Worm (Caenorhabditis elegans): ENCODE measurements around the gene kqt-3.

kqt-3 gene

DNA sequence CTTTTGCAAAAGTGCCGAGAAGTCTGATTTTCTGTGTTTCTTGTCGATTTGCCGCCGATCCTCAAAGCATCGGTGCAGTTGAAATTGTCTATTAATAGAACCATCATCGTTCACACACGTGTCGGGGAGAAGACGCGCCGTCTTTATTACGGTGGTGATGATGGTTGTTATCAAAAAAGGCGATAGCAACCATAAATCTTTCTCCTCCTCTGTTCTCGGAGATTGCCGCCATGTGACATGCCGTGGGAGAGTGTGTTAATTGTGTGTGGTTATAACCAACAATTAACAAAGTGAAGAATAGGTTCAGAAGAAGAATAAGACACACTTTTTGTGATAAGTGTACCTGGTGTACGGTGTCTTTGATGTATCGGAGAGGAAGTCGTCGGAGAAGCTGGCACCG lies 15.0 kb upstream of the kqt-3 start:
- TF ChIP-seq hmg-11 (tag; optimal IDR thresholded peaks at IDR 0.05): no peak
- TF ChIP-seq elt-2 (tag; optimal IDR thresholded peaks at IDR 0.05): peak; percentile 2
- TF ChIP-seq pqm-1 (tag; optimal IDR thresholded peaks at IDR 0.05): no peak
- TF ChIP-seq nhr-12 (tag; optimal IDR thresholded peaks at IDR 0.05): no peak
- no peak for TF ChIP-seq R02D3.7 (tag; optimal IDR thresholded peaks at IDR 0.05)
- no peak for TF ChIP-seq unc-39 (tag; optimal IDR thresholded peaks at IDR 0.05)
- peak; percentile 86 for TF ChIP-seq nhr-25 (tag; optimal IDR thresholded peaks at IDR 0.05)
- TF ChIP-seq jun-1 (tag; optimal IDR thresholded peaks at IDR 0.05): peak; percentile 3
- no peak for TF ChIP-seq mml-1 (tag; optimal IDR thresholded peaks at IDR 0.05)
- TF ChIP-seq nhr-23 (tag; optimal IDR thresholded peaks at IDR 0.05): peak; percentile 80
- TF ChIP-seq nhr-43 (tag; optimal IDR thresholded peaks at IDR 0.05; ENCODE audit: poor library complexity, severe bottlenecking): peak; percentile 94
- no peak for TF ChIP-seq nhr-76 (tag; optimal IDR thresholded peaks at IDR 0.05)
- TF ChIP-seq ztf-4 (tag; optimal IDR thresholded peaks at IDR 0.05): no peak
- TF ChIP-seq lsy-12 (tag; optimal IDR thresholded peaks at IDR 0.05): no peak
- TF ChIP-seq ceh-28 (tag; optimal IDR thresholded peaks at IDR 0.05): no peak
- peak; percentile 63 for TF ChIP-seq mdl-1 (tag; optimal IDR thresholded peaks at IDR 0.05)

DNA sequence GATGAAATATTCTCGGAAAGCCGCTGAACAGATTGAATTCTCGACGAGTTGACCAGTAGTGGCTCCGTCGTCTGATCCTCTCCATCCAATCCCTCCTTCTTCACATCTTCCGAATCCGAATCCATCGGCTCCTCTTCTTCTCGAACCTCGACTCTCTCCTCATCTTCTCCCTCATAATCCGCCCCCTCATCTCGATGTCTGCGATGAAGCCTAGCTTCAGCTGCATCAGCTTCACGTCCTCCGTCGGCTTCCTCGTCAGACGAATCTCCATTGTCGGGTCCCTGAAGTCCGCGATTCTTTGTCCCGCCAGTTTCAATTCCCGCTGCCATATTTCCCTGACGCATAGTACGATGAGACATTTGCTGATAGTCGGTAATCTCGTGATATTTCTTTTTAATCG lies 10.5 kb upstream of the kqt-3 start:
- no peak for TF ChIP-seq ztf-4 (tag; optimal IDR thresholded peaks at IDR 0.05)
- no peak for TF ChIP-seq egl-5 (tag; optimal IDR thresholded peaks at IDR 0.05)

DNA sequence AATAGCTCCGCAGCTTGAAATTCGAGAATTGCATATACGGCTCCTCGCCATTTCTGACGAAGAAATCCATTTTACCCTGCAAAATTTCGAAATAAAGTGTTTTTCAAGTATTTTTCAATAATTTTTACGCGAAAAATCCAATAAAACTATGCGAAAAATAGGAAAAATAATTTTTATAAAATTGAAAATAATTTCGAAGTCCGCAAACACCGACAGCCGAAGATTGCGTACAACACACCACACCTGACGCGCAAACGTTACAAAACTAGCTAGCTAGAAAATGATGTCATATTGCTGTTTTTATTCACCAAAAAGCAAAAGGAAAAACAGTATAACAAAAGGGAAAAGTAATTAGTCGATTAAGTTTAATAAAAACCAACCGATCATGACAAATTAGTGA lies 1.4 kb upstream of the kqt-3 start, which contains the start of gene rpoa-1:
Gene rpoa-1 (minus strand): TSS at position 84 of the 400 bp plus-strand sequence.
- TF ChIP-seq fos-1 (tag; optimal IDR thresholded peaks at IDR 0.05) (no peak), lin-15B (tag; optimal IDR thresholded peaks at IDR 0.05) (peak; percentile 2), pha-4 (tag; optimal IDR thresholded peaks at IDR 0.05) (peak; percentile 28)

DNA sequence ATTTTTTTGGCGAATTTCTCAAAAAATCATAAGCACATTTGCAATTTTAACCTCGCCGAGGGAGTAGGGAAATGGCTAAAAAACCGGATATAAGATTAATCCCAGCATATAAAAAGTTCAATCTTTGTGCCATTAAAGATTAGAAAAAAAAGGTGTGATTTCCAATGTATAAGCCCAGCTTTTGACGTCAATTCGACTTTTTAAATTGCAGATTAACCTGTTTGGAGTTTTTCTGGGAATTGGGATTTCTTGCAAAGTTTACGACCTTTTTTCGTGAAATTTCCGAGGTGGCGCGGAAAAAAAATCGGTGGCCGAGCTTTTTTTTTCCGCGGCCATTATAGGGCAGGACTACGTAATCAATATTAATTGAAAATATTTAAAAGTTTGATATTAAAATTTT lies 1.6 kb downstream of the kqt-3 start:
- TF ChIP-seq snpc-4 (tag; optimal IDR thresholded peaks at IDR 0.05) (no peak), zag-1 (tag; optimal IDR thresholded peaks at IDR 0.05) (no peak), nhr-43 (tag; optimal IDR thresholded peaks at IDR 0.05; ENCODE audit: poor library complexity, severe bottlenecking) (no peak), nhr-25 (tag; optimal IDR thresholded peaks at IDR 0.05) (no peak), elt-1 (tag; optimal IDR thresholded peaks at IDR 0.05) (no peak), jun-1 (tag; optimal IDR thresholded peaks at IDR 0.05) (no peak), nhr-237 (tag; optimal IDR thresholded peaks at IDR 0.05) (no peak), pha-4 (tag; optimal IDR thresholded peaks at IDR 0.05) (no peak), nhr-77 (tag; optimal IDR thresholded peaks at IDR 0.05) (no peak), egl-27 (tag; optimal IDR thresholded peaks at IDR 0.05) (no peak), mml-1 (tag; optimal IDR thresholded peaks at IDR 0.05) (no peak), ceh-28 (tag; optimal IDR thresholded peaks at IDR 0.05) (no peak)

DNA sequence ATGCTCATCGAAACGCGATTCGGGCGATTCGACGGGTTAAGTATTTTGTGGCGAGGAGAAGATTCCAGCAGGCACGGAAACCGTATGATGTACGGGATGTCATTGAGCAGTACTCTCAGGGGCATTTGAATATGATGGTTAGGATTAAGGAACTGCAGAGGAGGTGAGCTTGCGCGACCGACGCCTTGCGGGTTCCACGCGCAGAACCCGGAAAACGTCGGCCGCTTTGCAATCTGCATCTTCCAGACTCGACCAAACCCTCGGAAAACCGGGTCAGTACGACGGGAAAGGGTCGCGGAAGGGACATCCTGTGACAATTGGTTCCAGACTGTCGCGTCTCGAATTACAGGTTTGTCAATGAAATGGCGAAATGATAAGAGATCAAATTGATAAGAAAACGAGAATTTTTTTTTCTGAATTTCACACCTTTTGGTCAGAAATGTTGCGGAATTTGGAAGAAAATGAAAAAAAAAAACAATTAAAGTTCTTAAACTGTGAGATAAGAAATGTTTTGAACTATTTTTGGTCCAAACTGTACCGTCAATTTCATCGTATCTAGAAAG lies 15.5 kb downstream of the kqt-3 start:
- peak; percentile 66 for TF ChIP-seq elt-2 (tag; optimal IDR thresholded peaks at IDR 0.05)
- TF ChIP-seq ztf-4 (tag; optimal IDR thresholded peaks at IDR 0.05): no peak

DNA sequence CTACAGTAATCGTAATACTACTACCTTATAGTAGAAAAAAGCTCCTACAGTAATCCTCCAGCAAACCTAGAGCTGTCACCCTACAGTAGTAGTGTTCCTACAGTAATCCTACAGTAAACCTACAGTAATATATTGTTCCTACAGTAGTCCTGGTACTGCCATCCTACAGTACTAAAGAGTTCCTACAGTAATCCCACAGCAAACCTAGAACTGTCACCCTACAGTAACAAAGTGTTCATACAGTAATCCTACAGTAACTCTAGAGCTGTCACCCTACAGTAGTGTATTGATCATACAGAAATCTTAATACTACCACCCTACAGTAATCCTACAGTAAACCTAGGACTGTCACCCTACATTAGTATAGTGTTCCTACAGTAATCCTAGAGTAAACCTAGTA lies 17.2 kb downstream of the kqt-3 start:
- TF ChIP-seq nhr-12 (tag; optimal IDR thresholded peaks at IDR 0.05) (no peak), skn-1 (tag; optimal IDR thresholded peaks at IDR 0.05) (no peak), eor-1 (tag; optimal IDR thresholded peaks at IDR 0.05) (no peak), ceh-16 (tag; optimal IDR thresholded peaks at IDR 0.05) (no peak), mml-1 (tag; optimal IDR thresholded peaks at IDR 0.05) (no peak), ZK546.5 (tag; optimal IDR thresholded peaks at IDR 0.05) (no peak), pqm-1 (tag; optimal IDR thresholded peaks at IDR 0.05) (no peak), unc-62 (GFP tag; optimal IDR thresholded peaks at IDR 0.05) (no peak), zag-1 (tag; optimal IDR thresholded peaks at IDR 0.05) (no peak), egl-5 (tag; optimal IDR thresholded peaks at IDR 0.05) (no peak), sea-2 (GFP tag; optimal IDR thresholded peaks at IDR 0.05) (no peak), nhr-237 (tag; optimal IDR thresholded peaks at IDR 0.05) (no peak), lin-15B (tag; optimal IDR thresholded peaks at IDR 0.05) (no peak), elt-2 (tag; optimal IDR thresholded peaks at IDR 0.05) (no peak), R02D3.7 (tag; optimal IDR thresholded peaks at IDR 0.05) (no peak), nhr-25 (tag; optimal IDR thresholded peaks at IDR 0.05) (no peak), ztf-4 (tag; optimal IDR thresholded peaks at IDR 0.05) (no peak), nhr-43 (tag; optimal IDR thresholded peaks at IDR 0.05; ENCODE audit: poor library complexity, severe bottlenecking) (no peak), nhr-76 (tag; optimal IDR thresholded peaks at IDR 0.05) (no peak)

Measured in whole organism, L3 larva.